Fruit fly (Drosophila melanogaster): ENCODE results near the gene CG12948.

CG12948 gene

dm6 chr3R:9770127-9770526 lies 22.6 kb upstream of the CG12948 start:
- TF ChIP-seq OdsH (GFP tag; optimal IDR thresholded peaks at IDR 0.05), result no peak
- no peak for TF ChIP-seq Dfd (GFP tag; optimal IDR thresholded peaks at IDR 0.05)
- no peak for TF ChIP-seq CrebA (GFP tag; optimal IDR thresholded peaks at IDR 0.05; ENCODE audit: borderline replicate concordance)
- TF ChIP-seq Rel (GFP tag; optimal IDR thresholded peaks at IDR 0.05), result no peak
- no peak for TF ChIP-seq Rel (tag; optimal IDR thresholded peaks at IDR 0.05)
- TF ChIP-seq psq (GFP tag; optimal IDR thresholded peaks at IDR 0.05), result no peak
- TF ChIP-seq Myc (optimal IDR thresholded peaks at IDR 0.05), result no peak
- no peak for TF ChIP-seq usp (GFP tag; optimal IDR thresholded peaks at IDR 0.05)
- TF ChIP-seq dsf (GFP tag; optimal IDR thresholded peaks at IDR 0.05; ENCODE audit: borderline replicate concordance), result no peak
- TF ChIP-seq N (GFP tag; optimal IDR thresholded peaks at IDR 0.05), result no peak
- no peak for TF ChIP-seq Hnf4 (GFP tag; optimal IDR thresholded peaks at IDR 0.05)
- no peak for TF ChIP-seq CG9705 (GFP tag; optimal IDR thresholded peaks at IDR 0.05)
- TF ChIP-seq pan (optimal IDR thresholded peaks at IDR 0.05), result no peak
- no peak for TF ChIP-seq sage (GFP tag; optimal IDR thresholded peaks at IDR 0.05)
- TF ChIP-seq dl (GFP tag; optimal IDR thresholded peaks at IDR 0.05; ENCODE audit: insufficient read depth in 1 of 2, partially characterized antibody in 2 of 2), result no peak
- TF ChIP-seq ey (GFP tag; optimal IDR thresholded peaks at IDR 0.05), result no peak
- no peak for TF ChIP-seq foxo (GFP tag; optimal IDR thresholded peaks at IDR 0.05)
- TF ChIP-seq HLH106 (tag; optimal IDR thresholded peaks at IDR 0.05), result no peak
- TF ChIP-seq dmrt93B (GFP tag; optimal IDR thresholded peaks at IDR 0.05), result no peak
- no peak for TF ChIP-seq rgr (GFP tag; optimal IDR thresholded peaks at IDR 0.05)

- TF ChIP-seq CG9705 (GFP tag; optimal IDR thresholded peaks at IDR 0.05) (no peak), sage (GFP tag; optimal IDR thresholded peaks at IDR 0.05) (no peak), Sp1 (GFP tag; optimal IDR thresholded peaks at IDR 0.05) (no peak), Hnf4 (GFP tag; optimal IDR thresholded peaks at IDR 0.05) (no peak), HLH106 (tag; optimal IDR thresholded peaks at IDR 0.05) (no peak), lola (GFP tag; optimal IDR thresholded peaks at IDR 0.05) (no peak), Mio (GFP tag; optimal IDR thresholded peaks at IDR 0.05) (no peak), GATAd (GFP tag; optimal IDR thresholded peaks at IDR 0.05) (no peak), psq (GFP tag; optimal IDR thresholded peaks at IDR 0.05) (no peak), CrebA (GFP tag; optimal IDR thresholded peaks at IDR 0.05; ENCODE audit: borderline replicate concordance) (no peak), rgr (GFP tag; optimal IDR thresholded peaks at IDR 0.05) (no peak), usp (GFP tag; optimal IDR thresholded peaks at IDR 0.05) (no peak), CG32264 (GFP tag; optimal IDR thresholded peaks at IDR 0.05) (no peak), dmrt93B (GFP tag; optimal IDR thresholded peaks at IDR 0.05) (no peak), Jra (GFP tag; optimal IDR thresholded peaks at IDR 0.05) (no peak), OdsH (GFP tag; optimal IDR thresholded peaks at IDR 0.05) (no peak), dsf (GFP tag; optimal IDR thresholded peaks at IDR 0.05; ENCODE audit: borderline replicate concordance) (no peak)
These were observed 21.3 kb upstream of the CG12948 start, which contains the start of gene MED6 for dm6 chr3R:9768884-9769283. Gene MED6, minus strand, starts transcription at chr3R:9768984.

- TF ChIP-seq brk (GFP tag; optimal IDR thresholded peaks at IDR 0.05) (no peak), foxo (GFP tag; optimal IDR thresholded peaks at IDR 0.05) (peak in 1 of 2 experiments; percentile 84), N (GFP tag; optimal IDR thresholded peaks at IDR 0.05) (no peak), ey (GFP tag; optimal IDR thresholded peaks at IDR 0.05) (peak; percentile 70), dl (GFP tag; optimal IDR thresholded peaks at IDR 0.05; ENCODE audit: insufficient read depth in 1 of 2, partially characterized antibody in 2 of 2) (peak in 1 of 2 experiments; percentile 22), psq (GFP tag; optimal IDR thresholded peaks at IDR 0.05) (peak; percentile 50), CG9705 (GFP tag; optimal IDR thresholded peaks at IDR 0.05) (peak; percentile 62), usp (GFP tag; optimal IDR thresholded peaks at IDR 0.05) (no peak), tai (GFP tag; optimal IDR thresholded peaks at IDR 0.05) (no peak), sage (GFP tag; optimal IDR thresholded peaks at IDR 0.05) (no peak), rgr (GFP tag; optimal IDR thresholded peaks at IDR 0.05) (peak; percentile 88), CrebA (GFP tag; optimal IDR thresholded peaks at IDR 0.05; ENCODE audit: borderline replicate concordance) (no peak), Sp1 (GFP tag; optimal IDR thresholded peaks at IDR 0.05) (peak; percentile 50), dmrt93B (GFP tag; optimal IDR thresholded peaks at IDR 0.05) (no peak), Dfd (GFP tag; optimal IDR thresholded peaks at IDR 0.05) (no peak), Jra (GFP tag; optimal IDR thresholded peaks at IDR 0.05) (peak; percentile 80), Dif (GFP tag; optimal IDR thresholded peaks at IDR 0.05; ENCODE audit: partially characterized antibody) (peak; percentile 42), Vsx2 (GFP tag; optimal IDR thresholded peaks at IDR 0.05; ENCODE audit: partially characterized antibody) (no peak), dsf (GFP tag; optimal IDR thresholded peaks at IDR 0.05; ENCODE audit: borderline replicate concordance) (peak; percentile 48), Hr83 (GFP tag; optimal IDR thresholded peaks at IDR 0.05; ENCODE audit: poor library complexity, severe bottlenecking) (peak; percentile 93), Rel (GFP tag; optimal IDR thresholded peaks at IDR 0.05) (no peak), Rel (tag; optimal IDR thresholded peaks at IDR 0.05) (peak; percentile 77), CG32264 (GFP tag; optimal IDR thresholded peaks at IDR 0.05) (peak; percentile 22), pan (optimal IDR thresholded peaks at IDR 0.05) (no peak), jim (GFP tag; optimal IDR thresholded peaks at IDR 0.05) (peak; percentile 30), woc (GFP tag; optimal IDR thresholded peaks at IDR 0.05) (peak; percentile 60), lola (GFP tag; optimal IDR thresholded peaks at IDR 0.05) (no peak), h (GFP tag; optimal IDR thresholded peaks at IDR 0.05) (peak; percentile 84), Hr78 (GFP tag; optimal IDR thresholded peaks at IDR 0.05) (no peak), Mio (GFP tag; optimal IDR thresholded peaks at IDR 0.05) (peak; percentile 31), sv (GFP tag; optimal IDR thresholded peaks at IDR 0.05) (peak; percentile 32), Hnf4 (GFP tag; optimal IDR thresholded peaks at IDR 0.05) (peak; percentile 88), OdsH (GFP tag; optimal IDR thresholded peaks at IDR 0.05) (peak; percentile 71), fru (GFP tag; optimal IDR thresholded peaks at IDR 0.05) (peak; percentile 70), HLH106 (tag; optimal IDR thresholded peaks at IDR 0.05) (peak; percentile 54), Abd-B (GFP tag; optimal IDR thresholded peaks at IDR 0.05) (no peak), Myc (optimal IDR thresholded peaks at IDR 0.05) (peak; percentile 3)
These were observed 20.4 kb upstream of the CG12948 start, which contains the start of gene Naa80 for dm6 chr3R:9767620-9768592. Gene Naa80, plus strand, starts transcription at chr3R:9767834.
